Worm (Caenorhabditis elegans): ENCODE data around the gene F02A9.7.

ce11 chrIII:9053740-9054252 is 21.6 kb downstream of the F02A9.7 start, which contains the start of gene R107.5:
- peak; percentile 97 for TF ChIP-seq rpc-1 (optimal IDR thresholded peaks at IDR 0.05)
- no peak for TF ChIP-seq rpc-1 (tag; optimal IDR thresholded peaks at IDR 0.05)
- TF ChIP-seq mcd-1 (GFP tag; IDR thresholded peaks at IDR 0.05), result peak; percentile 89

Measured in whole organism, young adult.